Fruit fly (Drosophila melanogaster) S2 (cell line): ENCODE data around the gene Cnx99A.

Source experiments
- CG8478 ChIP-seq: fragments of >200 bp; optimal IDR thresholded peaks from 2 replicates; lab custom pipeline; 2018
- CTCF ChIP-seq, 2 experiments: fragments of >200 bp; optimal IDR thresholded peaks; 2 replicates each; lab custom pipeline; 2018

The Cnx99A gene

DNA sequence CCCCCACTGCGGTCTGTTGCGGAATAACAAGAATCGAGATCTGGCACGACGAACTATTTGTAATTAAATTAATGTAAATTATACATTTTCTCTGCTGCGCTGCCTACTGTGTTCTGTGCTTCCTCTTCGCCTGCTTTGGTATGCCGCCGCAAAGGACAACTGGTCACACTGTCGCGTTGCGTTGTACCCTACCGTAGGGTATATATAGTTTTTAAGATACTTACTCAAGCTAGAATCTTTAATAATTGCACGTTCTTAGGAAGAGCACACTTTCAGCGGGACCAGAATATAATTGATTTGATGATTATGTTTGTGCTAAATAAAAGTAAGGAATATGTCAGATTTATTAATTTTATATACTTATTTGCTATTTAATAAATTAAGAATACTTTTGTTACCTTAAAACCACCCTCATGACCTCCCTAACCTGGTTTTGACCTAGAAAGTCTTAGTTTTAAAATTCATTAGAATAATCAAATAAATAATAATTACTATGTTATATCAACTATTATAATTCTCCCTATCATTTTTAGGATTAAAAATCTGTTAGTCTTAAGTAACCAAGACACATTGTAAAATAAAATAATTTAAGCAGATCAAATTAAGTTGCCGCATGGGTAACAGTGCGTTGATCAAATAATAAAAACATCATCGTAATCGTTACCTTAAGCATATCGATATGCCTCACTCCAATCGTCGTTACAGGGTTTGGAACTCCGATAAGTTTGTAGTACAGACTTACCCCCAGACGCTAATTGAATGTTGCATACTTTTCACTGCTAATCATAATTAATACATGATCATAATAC, at the start of gene Cnx99A:
Cnx99A (minus strand) TSS at position 164 of the 809 bp plus-strand sequence.
- peak in 1 of 2 experiments; percentile 41 for TF ChIP-seq CTCF (optimal IDR thresholded peaks at IDR 0.05; lab: Kevin White, UChicago)

DNA sequence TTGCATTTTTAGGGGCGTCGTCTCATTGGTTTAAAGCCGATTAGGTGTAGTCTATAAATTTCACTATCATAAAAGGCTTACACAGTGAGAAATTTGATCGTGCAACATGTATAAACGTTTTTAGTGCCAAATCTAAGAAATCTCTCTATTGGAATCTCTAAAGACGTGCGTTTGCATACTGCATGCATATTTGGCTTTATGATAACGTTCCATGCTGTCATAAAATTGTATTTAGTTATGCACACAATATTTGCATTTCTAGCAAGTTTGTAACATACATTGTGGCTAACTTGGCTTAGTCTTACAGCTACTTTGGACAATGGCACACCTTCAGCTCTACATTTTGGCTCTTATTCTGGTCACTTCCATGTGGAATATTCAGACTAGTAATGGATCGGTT, 49.6 kb upstream of the Cnx99A start, which contains the start of gene CG45546:
CG45546 (plus strand) TSS at position 301 of the 400 bp plus-strand sequence.
- TF ChIP-seq CTCF (optimal IDR thresholded peaks at IDR 0.05; lab: Kevin White, UChicago) (no peak), CG8478 (no peak)

DNA sequence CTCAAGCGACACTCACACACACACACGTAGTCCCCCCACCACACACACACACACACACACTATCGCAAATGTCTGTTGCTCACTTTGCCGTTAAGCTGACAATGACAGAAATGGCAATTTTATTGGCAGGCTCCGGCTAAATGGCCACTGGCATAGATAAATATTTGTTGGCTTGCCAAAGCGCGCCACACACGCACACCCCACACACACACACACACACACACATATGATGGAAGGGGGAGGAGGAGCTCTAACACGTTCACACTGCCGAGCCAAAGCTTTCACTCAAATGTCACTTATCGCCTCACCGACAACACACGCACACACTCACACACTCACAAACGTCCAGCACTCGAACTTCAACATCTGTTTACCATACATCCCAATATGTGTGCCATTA, 42.9 kb upstream of the Cnx99A start:
- no peak for TF ChIP-seq CG8478
- TF ChIP-seq CTCF (optimal IDR thresholded peaks at IDR 0.05; lab: Kevin White, UChicago) = no peak

DNA sequence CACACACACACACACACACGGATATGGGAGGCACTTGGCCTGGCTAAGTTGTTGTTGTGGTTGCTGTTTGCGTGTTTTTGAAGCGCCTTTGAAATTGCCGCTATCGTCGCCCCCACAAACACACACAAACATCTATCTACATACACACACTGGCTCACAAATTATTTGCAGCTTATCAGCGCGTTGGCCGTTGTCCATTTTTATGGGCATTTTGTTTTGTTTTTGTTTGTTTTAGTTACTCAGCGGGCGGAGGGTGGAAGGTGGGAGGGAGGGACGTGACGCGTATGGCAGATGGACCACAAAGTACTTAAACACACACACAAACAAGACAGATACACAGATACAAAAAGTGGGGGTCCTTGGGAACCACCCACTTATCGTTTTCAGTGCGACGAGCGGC, 34.0 kb upstream of the Cnx99A start:
- TF ChIP-seq CTCF (optimal IDR thresholded peaks at IDR 0.05; lab: Kevin White, UChicago) = no peak
- no peak for TF ChIP-seq CG8478

DNA sequence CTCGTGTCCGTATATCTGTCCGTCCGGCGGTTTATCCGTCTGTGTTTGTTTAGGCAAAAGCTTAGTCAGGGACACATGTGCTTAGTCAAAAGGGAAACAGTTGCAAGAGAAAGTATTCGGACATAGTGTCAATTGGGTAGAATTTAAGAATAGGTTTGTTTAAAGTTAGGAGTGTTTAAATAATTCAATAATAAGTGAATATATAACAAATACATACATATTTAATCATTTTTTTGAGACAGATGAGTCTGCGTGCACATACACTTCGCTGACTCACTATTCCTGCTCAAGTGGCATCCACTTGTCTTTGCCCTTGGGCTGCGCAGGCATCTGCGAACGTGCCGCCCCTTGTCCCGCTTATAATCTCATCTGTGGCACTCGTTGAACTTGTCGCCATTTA, 9.2 kb upstream of the Cnx99A start:
- TF ChIP-seq CG8478 = no peak
- TF ChIP-seq CTCF (optimal IDR thresholded peaks at IDR 0.05; lab: Kevin White, UChicago) = no peak

DNA sequence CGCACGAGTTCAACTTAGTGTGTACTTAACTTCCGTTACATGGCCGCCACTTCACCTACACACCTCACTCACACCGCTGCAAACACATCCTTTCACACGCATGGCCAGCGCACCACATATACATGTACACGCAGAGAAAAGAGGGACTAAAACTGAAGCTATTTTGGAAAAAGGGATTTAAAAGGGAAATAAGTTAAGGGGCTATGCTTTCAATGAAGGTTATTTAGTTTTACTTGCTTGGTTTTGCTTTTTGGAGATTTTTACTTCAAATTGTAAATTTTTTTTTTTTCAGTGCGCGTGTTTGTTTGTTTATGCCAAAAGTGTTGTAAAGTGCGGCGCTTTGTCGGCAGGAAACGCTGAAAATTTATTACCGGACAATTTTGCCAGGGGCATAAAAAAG, 3.2 kb upstream of the Cnx99A start:
- TF ChIP-seq CG8478 (no peak), CTCF (optimal IDR thresholded peaks at IDR 0.05; lab: Kevin White, UChicago) (no peak)

dm6 chr3R:29318673-29319072, 771 bp downstream of the Cnx99A start:
- TF ChIP-seq CTCF (optimal IDR thresholded peaks at IDR 0.05; lab: Kevin White, UChicago) (no peak), CG8478 (no peak)

dm6 chr3R:29313070-29313469, 6.4 kb downstream of the Cnx99A start:
- TF ChIP-seq CTCF (optimal IDR thresholded peaks at IDR 0.05; lab: Kevin White, UChicago) (peak; percentile 77 to 91), CG8478 (no peak)

- TF ChIP-seq CTCF (optimal IDR thresholded peaks at IDR 0.05; lab: Kevin White, UChicago) = no peak
- TF ChIP-seq CG8478 = no peak
Measured at dm6 chr3R:29311177-29311576, 8.3 kb downstream of the Cnx99A start.

dm6 chr3R:29309907-29310306, 9.5 kb downstream of the Cnx99A start:
- TF ChIP-seq CG8478 (no peak), CTCF (optimal IDR thresholded peaks at IDR 0.05; lab: Kevin White, UChicago) (no peak)

DNA sequence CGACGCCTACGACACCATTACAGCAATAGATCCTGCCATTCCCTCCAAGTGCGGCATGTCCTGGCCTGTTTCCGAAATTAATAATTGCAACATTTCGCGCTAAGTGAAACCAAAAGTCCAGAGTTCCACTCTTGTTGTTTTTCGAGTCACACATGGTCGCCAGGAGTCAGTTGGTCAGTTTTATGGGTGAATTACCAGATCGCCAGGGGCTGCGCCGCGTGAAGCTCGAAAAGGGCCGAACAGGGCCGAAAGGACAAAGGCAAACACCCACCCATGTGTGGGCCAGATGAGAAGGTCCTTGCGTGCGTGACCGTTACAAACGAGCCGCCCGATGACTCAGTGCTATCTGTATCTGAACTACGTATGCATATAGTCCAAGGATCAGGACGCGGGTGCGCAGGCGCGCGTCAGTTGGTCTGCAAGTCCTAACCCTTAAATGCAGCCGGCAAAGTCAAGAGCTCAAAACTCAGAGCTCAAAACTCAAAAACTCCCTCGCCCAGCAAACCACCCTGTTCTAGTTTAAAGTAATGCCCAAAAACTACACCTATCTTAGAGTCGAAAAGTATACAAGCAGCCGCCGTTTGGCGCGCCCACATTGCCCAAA, 10.5 kb downstream of the Cnx99A start:
- TF ChIP-seq CG8478 (no peak), CTCF (optimal IDR thresholded peaks at IDR 0.05; lab: Kevin White, UChicago) (no peak)

dm6 chr3R:29307639-29308038, 11.8 kb downstream of the Cnx99A start:
- TF ChIP-seq CTCF (optimal IDR thresholded peaks at IDR 0.05; lab: Kevin White, UChicago) = no peak
- no peak for TF ChIP-seq CG8478

- no peak for TF ChIP-seq CTCF (optimal IDR thresholded peaks at IDR 0.05; lab: Kevin White, UChicago)
- no peak for TF ChIP-seq CG8478
Measured at dm6 chr3R:29306961-29307469, 12.4 kb downstream of the Cnx99A start.

- TF ChIP-seq CTCF (optimal IDR thresholded peaks at IDR 0.05; lab: Kevin White, UChicago) (no peak), CG8478 (no peak)
Measured at dm6 chr3R:29304094-29304493, 15.3 kb downstream of the Cnx99A start.

dm6 chr3R:29299758-29300437, 19.5 kb downstream of the Cnx99A start:
- TF ChIP-seq CG8478 (no peak), CTCF (optimal IDR thresholded peaks at IDR 0.05; lab: Kevin White, UChicago) (no peak)

DNA sequence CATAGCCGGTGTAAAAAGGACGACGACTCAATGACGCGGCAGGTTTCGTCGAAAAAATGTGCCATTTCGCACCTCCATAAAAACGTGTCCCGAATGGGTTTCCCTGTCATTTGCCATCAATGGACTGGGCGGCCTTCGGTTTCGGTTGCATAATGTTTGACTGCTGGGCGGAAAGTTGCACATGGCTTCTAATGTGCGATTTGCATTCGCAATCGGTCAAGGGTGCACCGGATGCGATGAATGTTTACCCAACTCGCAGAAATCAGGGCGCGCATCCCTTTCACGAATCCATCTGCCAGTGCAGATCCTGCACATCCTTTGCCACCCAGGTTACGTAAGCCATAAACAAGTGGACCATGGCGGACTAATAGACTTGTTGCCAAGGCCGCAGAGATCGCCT, 21.6 kb downstream of the Cnx99A start:
- no peak for TF ChIP-seq CTCF (optimal IDR thresholded peaks at IDR 0.05; lab: Kevin White, UChicago)
- no peak for TF ChIP-seq CG8478
